Fruit fly (Drosophila melanogaster): ENCODE data around the gene CG34324.
A peak's percentile ranks its signal among the peaks of the same experiment; 100 is the strongest.

Gene CG34324

DNA sequence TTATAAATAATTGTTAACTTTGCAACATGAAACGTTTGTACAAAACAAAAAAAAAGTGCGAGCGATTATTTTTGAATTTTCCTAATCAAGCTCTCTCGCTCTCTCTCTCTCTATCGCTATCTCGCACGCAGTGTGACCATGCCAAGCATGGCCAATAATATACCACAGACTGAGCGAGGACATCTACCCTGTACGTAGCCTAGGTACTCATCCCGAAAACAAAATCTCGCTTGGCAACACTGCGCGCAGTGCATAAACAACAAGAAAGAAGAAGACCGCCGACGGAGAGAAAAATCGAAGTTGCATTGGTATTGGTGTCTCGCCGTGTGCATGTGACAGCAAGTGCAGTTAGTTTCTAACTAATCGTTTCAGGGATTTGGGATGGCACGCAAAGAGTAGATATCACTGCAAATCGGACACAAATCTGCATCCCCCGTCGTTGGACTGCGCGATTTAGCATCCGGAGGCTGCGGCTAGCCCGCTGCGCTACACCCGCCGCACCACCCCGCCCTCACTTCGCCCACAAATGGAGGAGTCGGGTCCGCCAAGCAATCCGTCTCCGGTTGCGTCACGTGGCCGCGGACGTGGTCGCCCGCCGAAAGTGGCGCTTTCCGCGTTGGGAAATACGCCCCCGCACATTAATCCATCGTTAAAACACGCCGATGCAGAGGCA, 44.4 kb downstream of the CG34324 start, which contains the start of the genes CG1998 and Set2 (continued):
- TF ChIP-seq scrt (GFP tag; optimal IDR thresholded peaks at IDR 0.05) (no peak), CG18476 (GFP tag; optimal IDR thresholded peaks at IDR 0.05) (no peak), MBD-R2 (GFP tag; IDR thresholded peaks at IDR 0.05) (peak; percentile 90), CG4617 (GFP tag; optimal IDR thresholded peaks at IDR 0.05; ENCODE audit: borderline replicate concordance) (peak; percentile 56), zfh1 (GFP tag; IDR thresholded peaks at IDR 0.05) (no peak; the same call in 2 of the 3 replicates), slp2 (GFP tag; optimal IDR thresholded peaks at IDR 0.05) (peak; percentile 13), zen (tag; optimal IDR thresholded peaks at IDR 0.05) (peak; percentile 17), maf-S (GFP tag; optimal IDR thresholded peaks at IDR 0.05) (no peak), lbe (GFP tag; optimal IDR thresholded peaks at IDR 0.05) (no peak), CHES-1-like (GFP tag; optimal IDR thresholded peaks at IDR 0.05) (peak; percentile 73), Mes4 (GFP tag; optimal IDR thresholded peaks at IDR 0.05) (no peak), CG17359 (tag; optimal IDR thresholded peaks at IDR 0.05) (no peak), CG9727 (GFP tag; optimal IDR thresholded peaks at IDR 0.05) (peak; percentile 28), Fer2 (tag; optimal IDR thresholded peaks at IDR 0.05) (no peak), CG8281 (tag; optimal IDR thresholded peaks at IDR 0.05) (no peak), toy (GFP tag; IDR thresholded peaks at IDR 0.05) (no peak), Gug (GFP tag; IDR thresholded peaks at IDR 0.05) (no peak), Xbp1 (GFP tag; optimal IDR thresholded peaks at IDR 0.05) (peak; percentile 53), CG1792 (GFP tag; optimal IDR thresholded peaks at IDR 0.05) (no peak), Blimp-1 (GFP tag; optimal IDR thresholded peaks at IDR 0.05) (no peak), Hmx (GFP tag; optimal IDR thresholded peaks at IDR 0.05) (no peak), CG9797 (GFP tag; optimal IDR thresholded peaks at IDR 0.05) (peak; percentile 94), HLH4C (GFP tag; IDR thresholded peaks at IDR 0.05; ENCODE audit: partially characterized antibody) (0 out of 3 replicates have a peak, but pooled peaks have one; percentile 23), crol (GFP tag; IDR thresholded peaks at IDR 0.05) (peak; percentile 92), CrebB (tag; optimal IDR thresholded peaks at IDR 0.05) (peak; percentile 19), MESR4 (GFP tag; optimal IDR thresholded peaks at IDR 0.05) (peak; percentile 91), CG2875 (GFP tag; optimal IDR thresholded peaks at IDR 0.05) (no peak), pb (GFP tag; optimal IDR thresholded peaks at IDR 0.05) (no peak), dm (GFP tag; optimal IDR thresholded peaks at IDR 0.05) (peak; percentile 44), schlank (tag; optimal IDR thresholded peaks at IDR 0.05) (no peak), CG34376 (GFP tag; optimal IDR thresholded peaks at IDR 0.05) (no peak), CG7745 (tag; optimal IDR thresholded peaks at IDR 0.05) (no peak), CG12391 (tag; optimal IDR thresholded peaks at IDR 0.05) (peak; percentile 41), Jarid2 (GFP tag; optimal IDR thresholded peaks at IDR 0.05) (no peak), CG4730 (GFP tag; IDR thresholded peaks at IDR 0.05) (no peak), CG15269 (tag; optimal IDR thresholded peaks at IDR 0.05) (no peak), CG30431 (GFP tag; optimal IDR thresholded peaks at IDR 0.05) (no peak), CG4820 (GFP tag; optimal IDR thresholded peaks at IDR 0.05) (no peak), pan (optimal IDR thresholded peaks at IDR 0.05) (no peak), pan (GFP tag; optimal IDR thresholded peaks at IDR 0.05 in 1 of 2, IDR thresholded peaks at IDR 0.05 in 1 of 2) (peak in 1 of 2 experiments; percentile 34), Nf-YB (GFP tag; optimal IDR thresholded peaks at IDR 0.05) (peak; percentile 35), bcd (GFP tag; optimal IDR thresholded peaks at IDR 0.05) (no peak), dan (GFP tag; IDR thresholded peaks at IDR 0.05) (no peak), Awh (GFP tag; IDR thresholded peaks at IDR 0.05) (no peak), seq (GFP tag; IDR thresholded peaks at IDR 0.05) (no peak), CG15696 (tag; optimal IDR thresholded peaks at IDR 0.05) (no peak), E2f2 (GFP tag; IDR thresholded peaks at IDR 0.05) (peak; percentile 87), Neu2 (GFP tag; optimal IDR thresholded peaks at IDR 0.05; ENCODE audit: borderline replicate concordance) (no peak), Doc3 (GFP tag; IDR thresholded peaks at IDR 0.05; ENCODE audit: partially characterized antibody) (no peak), CG6689 (GFP tag; IDR thresholded peaks at IDR 0.05) (no peak)

Measured in whole organism, embryonic.